Fruit fly (Drosophila melanogaster) whole organism, embryonic: ENCODE measurements around the gene Cul2.

ENCODE experiments used
- Bteb2 ChIP-seq: fragments of 200-800 bp; sonication (Bioruptor generic); optimal IDR thresholded peaks from 2 replicates; lab custom pipeline; 2016; ENCODE audit warnings: missing biosample characterization, missing genetic modification characterization
- CG10209 ChIP-seq: fragments of 200-800 bp; sonication (Bioruptor generic); optimal IDR thresholded peaks from 3 replicates; lab custom pipeline; 2017; ENCODE audit warnings: missing biosample characterization, mild to moderate bottlenecking, missing genetic modification characterization, missing genetic modification reagents
- CG1024 ChIP-seq: fragments of 200-800 bp; sonication (Bioruptor generic); IDR thresholded peaks from 2 replicates; pipeline ENCODE4 v1.3.6; 2022; ENCODE audit warnings: missing biosample characterization, missing genetic modification characterization
- CG10321 ChIP-seq: fragments of 200-800 bp; sonication (Bioruptor generic); IDR thresholded peaks from 2 replicates; pipeline ENCODE4 v1.3.6; 2022; ENCODE audit warnings: missing biosample characterization, missing genetic modification characterization
- CG11398 ChIP-seq: fragments of 200-800 bp; sonication (Bioruptor generic); optimal IDR thresholded peaks from 2 replicates; lab custom pipeline; 2016; ENCODE audit warnings: missing biosample characterization, missing genetic modification characterization
- CG12155 ChIP-seq: fragments of 200-800 bp; sonication (Bioruptor generic); optimal IDR thresholded peaks from 3 replicates; lab custom pipeline; 2016; ENCODE audit warnings: missing biosample characterization, missing genetic modification characterization
- CG12391 ChIP-seq: fragments of 200-800 bp; sonication (Bioruptor generic); optimal IDR thresholded peaks from 3 replicates; lab custom pipeline; 2018; ENCODE audit warnings: missing biosample characterization, mild to moderate bottlenecking, missing genetic modification characterization, moderate library complexity
- CG12659 ChIP-seq: fragments of 200-800 bp; sonication (Bioruptor generic); optimal IDR thresholded peaks from 3 replicates; lab custom pipeline; 2017; ENCODE audit warnings: mild to moderate bottlenecking, missing biosample characterization, missing genetic modification reagents, missing genetic modification characterization
- CG13123 ChIP-seq: fragments of 200-800 bp; sonication (Bioruptor generic); optimal IDR thresholded peaks from 2 replicates; lab custom pipeline; 2016; ENCODE audit warnings: missing biosample characterization, missing genetic modification characterization
- CG13424 ChIP-seq: fragments of 200-800 bp; sonication (Bioruptor generic); optimal IDR thresholded peaks from 2 replicates; lab custom pipeline; 2019; ENCODE audit warnings: missing biosample characterization, mild to moderate bottlenecking, missing genetic modification characterization, moderate library complexity
- CG17568 ChIP-seq: fragments of 200-800 bp; sonication (Bioruptor generic); optimal IDR thresholded peaks from 2 replicates; lab custom pipeline; 2018; ENCODE audit warnings: missing biosample characterization, mild to moderate bottlenecking, missing genetic modification characterization, moderate library complexity
- CG18011 ChIP-seq: fragments of 200-800 bp; sonication (Bioruptor generic); optimal IDR thresholded peaks from 2 replicates; lab custom pipeline; 2017; ENCODE audit warnings: missing biosample characterization, missing genetic modification characterization, mild to moderate bottlenecking, moderate library complexity, missing genotype
- CG18764 ChIP-seq: fragments of 200-800 bp; sonication (Bioruptor generic); optimal IDR thresholded peaks from 3 replicates; lab custom pipeline; 2016; ENCODE audit warnings: missing biosample characterization, missing genetic modification characterization
- CG2116 ChIP-seq: fragments of 200-800 bp; sonication (Bioruptor generic); optimal IDR thresholded peaks from 3 replicates; lab custom pipeline; 2018; ENCODE audit warnings: missing biosample characterization, mild to moderate bottlenecking, missing genetic modification characterization
- CG2120 ChIP-seq: fragments of 200-800 bp; sonication (Bioruptor generic); optimal IDR thresholded peaks from 3 replicates; lab custom pipeline; 2016; ENCODE audit warnings: missing biosample characterization, missing genetic modification characterization
- CG2875 ChIP-seq: fragments of 200-800 bp; sonication (Bioruptor generic); optimal IDR thresholded peaks from 2 replicates; lab custom pipeline; 2017; ENCODE audit warnings: missing biosample characterization, mild to moderate bottlenecking, missing genetic modification characterization, missing genetic modification reagents
- CG3281 ChIP-seq: fragments of 200-800 bp; sonication (Bioruptor generic); optimal IDR thresholded peaks from 3 replicates; lab custom pipeline; 2017; ENCODE audit warnings: missing biosample characterization, mild to moderate bottlenecking, missing genetic modification characterization
- CG7271 ChIP-seq: fragments of 200-800 bp; sonication (Bioruptor generic); optimal IDR thresholded peaks from 2 replicates; lab custom pipeline; 2018; ENCODE audit warnings: missing biosample characterization, mild to moderate bottlenecking, missing genetic modification characterization, moderate library complexity
- CG7786 ChIP-seq: fragments of 200-800 bp; sonication (Bioruptor generic); optimal IDR thresholded peaks from 2 replicates; lab custom pipeline; 2016; ENCODE audit warnings: missing biosample characterization, missing genetic modification characterization
- CG8290 ChIP-seq, 3 experiments: fragments of 200-800 bp; sonication (Bioruptor generic); optimal IDR thresholded peaks; 2 replicates each; lab custom pipeline; 2016 to 2019; ENCODE audit warnings: missing biosample characterization in 3 of 3, missing genetic modification characterization in 3 of 3, mild to moderate bottlenecking in 2 of 3, moderate library complexity in 1 of 3
- CHES-1-like ChIP-seq: fragments of 200-800 bp; sonication (Bioruptor generic); optimal IDR thresholded peaks from 2 replicates; lab custom pipeline; 2016; ENCODE audit warnings: missing biosample characterization, missing genetic modification characterization
- CoRest ChIP-seq: fragments of 200-800 bp; sonication (Bioruptor generic); optimal IDR thresholded peaks from 3 replicates; lab custom pipeline; 2018; ENCODE audit warnings: missing biosample characterization, mild to moderate bottlenecking, missing genetic modification characterization, moderate library complexity
- Deaf1 ChIP-seq: fragments of 200-800 bp; optimal IDR thresholded peaks from 3 replicates; lab custom pipeline; 2019; ENCODE audit warnings: missing biosample characterization, mild to moderate bottlenecking, missing genetic modification characterization, moderate library complexity
- Eip74EF ChIP-seq, 2 experiments: fragments of 200-800 bp in 1 of 2; fragments of >200 bp in 1 of 2; sonication (Bioruptor generic) in 1 of 2; optimal IDR thresholded peaks; 2 replicates each; lab custom pipeline; 2017 to 2019; ENCODE audit warnings: missing biosample characterization in 2 of 2, missing genetic modification characterization in 2 of 2, mild to moderate bottlenecking in 1 of 2, moderate library complexity in 1 of 2
- H2.0 ChIP-seq: fragments of 200-800 bp; sonication (Bioruptor generic); IDR thresholded peaks from 2 replicates; pipeline ENCODE4 v1.3.6; 2022; ENCODE audit warnings: missing biosample characterization, missing genetic modification characterization
- HmgZ ChIP-seq: fragments of 200-800 bp; sonication (Bioruptor generic); optimal IDR thresholded peaks from 2 replicates; lab custom pipeline; 2018; ENCODE audit warnings: missing biosample characterization, mild to moderate bottlenecking, missing genetic modification characterization
- Hr39 ChIP-seq: fragments of >200 bp; optimal IDR thresholded peaks from 2 replicates; lab custom pipeline; 2017
- Myb ChIP-seq: fragments of 200-800 bp; sonication (Bioruptor generic); optimal IDR thresholded peaks from 2 replicates; lab custom pipeline; 2016; ENCODE audit warnings: missing biosample characterization, missing genetic modification characterization
- NC2α ChIP-seq: fragments of 200-800 bp; sonication (Bioruptor generic); optimal IDR thresholded peaks from 2 replicates; lab custom pipeline; 2016; ENCODE audit warnings: missing biosample characterization, missing genetic modification characterization
- NC2β ChIP-seq: fragments of 200-800 bp; sonication (Bioruptor generic); optimal IDR thresholded peaks from 2 replicates; lab custom pipeline; 2016; ENCODE audit warnings: missing biosample characterization, missing genetic modification characterization
- Sox100B ChIP-seq: fragments of 200-800 bp; sonication (Bioruptor generic); optimal IDR thresholded peaks from 3 replicates; lab custom pipeline; 2018; ENCODE audit warnings: missing biosample characterization, mild to moderate bottlenecking, missing genetic modification characterization
- al ChIP-seq: fragments of 200-800 bp; sonication (Bioruptor generic); IDR thresholded peaks from 2 replicates; pipeline ENCODE4 v1.3.6; 2022; ENCODE audit warnings: missing biosample characterization, missing genetic modification characterization
- ap ChIP-seq: fragments of 200-800 bp; sonication (Bioruptor generic); IDR thresholded peaks from 2 replicates; pipeline ENCODE4 v1.3.6; 2022; ENCODE audit warnings: missing biosample characterization, missing genetic modification characterization
- ato ChIP-seq: fragments of 200-800 bp; sonication (Bioruptor generic); IDR thresholded peaks from 2 replicates; pipeline ENCODE4 v1.3.6; 2022; ENCODE audit warnings: missing biosample characterization, missing genetic modification characterization; ENCODE audit not compliant: partially characterized antibody
- bowl ChIP-seq: fragments of 200-800 bp; sonication (Bioruptor generic); IDR thresholded peaks from 2 replicates; pipeline ENCODE4 v1.3.6; 2022; ENCODE audit warnings: missing biosample characterization, missing genetic modification characterization
- danr ChIP-seq: fragments of 200-800 bp; sonication (Bioruptor generic); IDR thresholded peaks from 2 replicates; pipeline ENCODE4 v1.3.6; 2022; ENCODE audit warnings: missing biosample characterization, missing genetic modification characterization
- fd96Cb ChIP-seq: fragments of 200-800 bp; sonication (Bioruptor generic); optimal IDR thresholded peaks from 2 replicates; lab custom pipeline; 2018; ENCODE audit warnings: missing biosample characterization, mild to moderate bottlenecking, missing genetic modification characterization, moderate library complexity
- grn ChIP-seq: fragments of 200-800 bp; sonication (Bioruptor generic); optimal IDR thresholded peaks from 3 replicates; lab custom pipeline; 2017; ENCODE audit warnings: missing biosample characterization, missing genetic modification characterization
- hth ChIP-seq: fragments of >200 bp; optimal IDR thresholded peaks from 2 replicates; lab custom pipeline; 2017; ENCODE audit warnings: inconsistent platforms
- kay ChIP-seq: fragments of 200-800 bp; sonication (Bioruptor generic); optimal IDR thresholded peaks from 2 replicates; lab custom pipeline; 2016; ENCODE audit warnings: missing biosample characterization, missing genetic modification characterization
- lbe ChIP-seq: fragments of 200-800 bp; sonication (Bioruptor generic); optimal IDR thresholded peaks from 2 replicates; lab custom pipeline; 2016; ENCODE audit warnings: missing biosample characterization, mild to moderate bottlenecking, missing genetic modification characterization
- peb ChIP-seq: fragments of 200-800 bp; sonication (Bioruptor generic); IDR thresholded peaks from 2 replicates; pipeline ENCODE4 v1.3.6; 2022; ENCODE audit warnings: missing biosample characterization, missing genetic modification characterization
- row ChIP-seq: fragments of 200-800 bp; sonication (Bioruptor generic); IDR thresholded peaks from 3 replicates; pipeline ENCODE4 v1.3.6; 2022; ENCODE audit warnings: missing biosample characterization, missing genetic modification characterization
- seq ChIP-seq: fragments of 200-800 bp; sonication (Bioruptor generic); IDR thresholded peaks from 2 replicates; pipeline ENCODE4 v1.3.6; 2022; ENCODE audit warnings: missing biosample characterization, missing genetic modification characterization
- slou ChIP-seq: fragments of 200-800 bp; sonication (Bioruptor generic); optimal IDR thresholded peaks from 3 replicates; lab custom pipeline; 2016; ENCODE audit warnings: missing biosample characterization, missing genetic modification characterization
- slp2 ChIP-seq: fragments of 200-800 bp; sonication (Bioruptor generic); optimal IDR thresholded peaks from 2 replicates; lab custom pipeline; 2016; ENCODE audit warnings: missing biosample characterization, missing genetic modification characterization
- tio ChIP-seq: fragments of 200-800 bp; sonication (Bioruptor generic); optimal IDR thresholded peaks from 2 replicates; lab custom pipeline; 2017; ENCODE audit warnings: missing biosample characterization, missing genetic modification characterization, inconsistent platforms
- trem ChIP-seq: fragments of 200-800 bp; optimal IDR thresholded peaks from 3 replicates; lab custom pipeline; 2019; ENCODE audit warnings: missing biosample characterization, mild to moderate bottlenecking, missing genetic modification characterization, moderate library complexity
- usp ChIP-seq: fragments of >200 bp; optimal IDR thresholded peaks from 2 replicates; lab custom pipeline; 2017; ENCODE audit warnings: missing biosample characterization, missing genetic modification characterization
- vvl ChIP-seq: fragments of 200-800 bp; sonication (Bioruptor generic); IDR thresholded peaks from 2 replicates; pipeline ENCODE4 v1.3.6; 2022; ENCODE audit warnings: missing biosample characterization, missing genetic modification characterization

Cul2 gene

dm6 chr2L:21618738-21619431 lies 39.6 kb upstream of the Cul2 start (continued):
- TF ChIP-seq CG12391 (tag; lab: Kevin White, UChicago) (peak; percentile 9), ap (GFP tag; lab: Robert Waterston, UW) (no peak), H2.0 (GFP tag; lab: Robert Waterston, UW) (no peak), CG10209 (GFP tag; lab: Kevin White, UChicago) (peak; percentile 23), seq (GFP tag; lab: Robert Waterston, UW) (no peak; the same call in none of the 2 replicates), danr (no peak), slp2 (peak; percentile 28), fd96Cb (tag; lab: Kevin White, UChicago) (peak; percentile 22), CG7271 (no peak), CG12155 (GFP tag; lab: Kevin White, UChicago) (peak; percentile 23), usp (no peak), HmgZ (tag; lab: Kevin White, UChicago) (peak; percentile 12), CoRest (tag; lab: Kevin White, UChicago) (peak; percentile 44), CG8290 (GFP tag; optimal IDR thresholded peaks at IDR 0.05; lab: Kevin White, UChicago) (no peak), CG8290 (tag; optimal IDR thresholded peaks at IDR 0.05; lab: Kevin White, UChicago) (peak in 1 of 2 experiments; percentile 51), CG2116 (no peak), trem (tag; lab: Kevin White, UChicago) (peak; percentile 13), ato (no peak), CHES-1-like (GFP tag; lab: Kevin White, UChicago) (peak; percentile 38), CG13123 (GFP tag; lab: Kevin White, UChicago) (no peak), Deaf1 (tag; lab: Kevin White, UChicago) (peak; percentile 65), CG13424 (peak; percentile 44), vvl (GFP tag; lab: Robert Waterston, UW) (peak; percentile 7; the same call in 1 of the 2 replicates), NC2β (peak; percentile 8), CG11398 (no peak), CG2875 (GFP tag; lab: Kevin White, UChicago) (no peak), CG17568 (GFP tag; lab: Kevin White, UChicago) (no peak), row (GFP tag; lab: Robert Waterston, UW) (peak; percentile 82), al (GFP tag; lab: Robert Waterston, UW) (no peak; the same call in 1 of the 2 replicates), CG18011 (GFP tag; lab: Kevin White, UChicago) (peak; percentile 4), kay (GFP tag; lab: Kevin White, UChicago) (peak; percentile 78), CG2120 (GFP tag; lab: Kevin White, UChicago) (peak; percentile 54), Hr39 (no peak), bowl (GFP tag; lab: Robert Waterston, UW) (no peak), CG18764 (no peak), Eip74EF (GFP tag; optimal IDR thresholded peaks at IDR 0.05; lab: Kevin White, UChicago) (peak in 1 of 2 experiments; percentile 4), CG7786 (peak; percentile 40), CG1024 (no peak), Myb (GFP tag; lab: Kevin White, UChicago) (peak; percentile 44), lbe (GFP tag; lab: Kevin White, UChicago) (no peak), grn (GFP tag; lab: Kevin White, UChicago) (peak; percentile 33), peb (GFP tag; lab: Robert Waterston, UW) (no peak), tio (peak; percentile 34), slou (peak; percentile 13), Bteb2 (GFP tag; lab: Kevin White, UChicago) (no peak), CG12659 (GFP tag; lab: Kevin White, UChicago) (peak; percentile 20), NC2α (GFP tag; lab: Kevin White, UChicago) (no peak), CG10321 (peak; percentile 59), Sox100B (peak; percentile 44), CG3281 (peak; percentile 14), hth (lab: Kevin White, UChicago) (no peak)
